Fruit fly (Drosophila melanogaster) whole organism: ENCODE data around the gene sau.

ENCODE experiments used
- CG8478 ChIP-seq: fragments of >200 bp; optimal IDR thresholded peaks from 2 replicates; lab custom pipeline; 2018; ENCODE audit warnings: inconsistent platforms
- Dll ChIP-seq: fragments of >200 bp; optimal IDR thresholded peaks from 2 replicates; lab custom pipeline; 2017
- EcR ChIP-seq, 2 experiments: fragments of >200 bp; optimal IDR thresholded peaks; 2 replicates each; lab custom pipeline; 2017; ENCODE audit warnings: missing biosample characterization in 2 of 2, missing genetic modification characterization in 2 of 2, missing genetic modification reagents in 2 of 2
- pan ChIP-seq: fragments of >200 bp; optimal IDR thresholded peaks from 2 replicates; lab custom pipeline; 2017
- psq ChIP-seq: fragments of >200 bp; optimal IDR thresholded peaks from 2 replicates; lab custom pipeline; 2017
- usp ChIP-seq: fragments of >200 bp; optimal IDR thresholded peaks from 2 replicates; lab custom pipeline; 2017; ENCODE audit warnings: missing biosample characterization, missing genetic modification characterization, mixed read lengths

Gene sau

dm6 chr2L:2226259-2227121, at the start of gene sau, which contains the start of gene CG15387:
Gene sau (plus strand): TSS chr2L:2226342.
Gene CG15387 (minus strand): TSS chr2L:2226294.
- no peak for TF ChIP-seq pan (lab: Kevin White, UChicago)
- TF ChIP-seq usp (GFP tag; lab: Kevin White, UChicago): no peak
- no peak for TF ChIP-seq Dll
- no peak for TF ChIP-seq psq
- no peak for TF ChIP-seq EcR (GFP tag; optimal IDR thresholded peaks at IDR 0.05; lab: Kevin White, UChicago)
- no peak for TF ChIP-seq CG8478 (lab: Kevin White, UChicago)

- no peak for TF ChIP-seq EcR (GFP tag; optimal IDR thresholded peaks at IDR 0.05; lab: Kevin White, UChicago)
- TF ChIP-seq pan (lab: Kevin White, UChicago): no peak
- no peak for TF ChIP-seq CG8478 (lab: Kevin White, UChicago)
- TF ChIP-seq usp (GFP tag; lab: Kevin White, UChicago): no peak
Measured at dm6 chr2L:2177312-2177968, 48.7 kb upstream of the sau start.

dm6 chr2L:2177969-2178809, 48.0 kb upstream of the sau start, which contains the start of gene aop:
Gene aop (minus strand): TSS chr2L:2178754.
- TF ChIP-seq psq (no peak), Dll (no peak), CG8478 (lab: Kevin White, UChicago) (no peak), pan (lab: Kevin White, UChicago) (no peak), usp (GFP tag; lab: Kevin White, UChicago) (no peak), EcR (GFP tag; optimal IDR thresholded peaks at IDR 0.05; lab: Kevin White, UChicago) (no peak)

DNA sequence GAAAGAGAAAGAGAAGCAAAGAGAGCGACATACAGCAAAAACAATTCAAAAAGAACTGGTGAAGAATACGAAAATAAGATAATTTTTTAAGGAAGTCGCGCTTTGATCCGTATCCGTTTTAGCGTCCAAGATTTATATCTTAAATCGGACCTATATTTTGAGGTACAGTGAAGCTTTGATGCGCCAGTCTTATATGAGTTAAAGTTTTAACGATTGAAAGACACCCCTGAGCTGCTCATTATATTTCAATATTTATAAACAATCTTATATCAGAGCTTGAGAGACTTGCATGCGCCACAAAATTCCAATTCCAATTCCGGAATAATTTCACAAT, 47.4 kb upstream of the sau start:
- TF ChIP-seq CG8478 (lab: Kevin White, UChicago): no peak

- TF ChIP-seq pan (lab: Kevin White, UChicago) (no peak), Dll (no peak), usp (GFP tag; lab: Kevin White, UChicago) (no peak), psq (no peak)
Measured at dm6 chr2L:2179366-2179765, 46.8 kb upstream of the sau start.

- TF ChIP-seq CG8478 (lab: Kevin White, UChicago) (no peak), Dll (no peak), pan (lab: Kevin White, UChicago) (no peak), usp (GFP tag; lab: Kevin White, UChicago) (no peak), EcR (GFP tag; optimal IDR thresholded peaks at IDR 0.05; lab: Kevin White, UChicago) (no peak), psq (no peak)
Measured at dm6 chr2L:2180120-2180539, 46.0 kb upstream of the sau start.

DNA sequence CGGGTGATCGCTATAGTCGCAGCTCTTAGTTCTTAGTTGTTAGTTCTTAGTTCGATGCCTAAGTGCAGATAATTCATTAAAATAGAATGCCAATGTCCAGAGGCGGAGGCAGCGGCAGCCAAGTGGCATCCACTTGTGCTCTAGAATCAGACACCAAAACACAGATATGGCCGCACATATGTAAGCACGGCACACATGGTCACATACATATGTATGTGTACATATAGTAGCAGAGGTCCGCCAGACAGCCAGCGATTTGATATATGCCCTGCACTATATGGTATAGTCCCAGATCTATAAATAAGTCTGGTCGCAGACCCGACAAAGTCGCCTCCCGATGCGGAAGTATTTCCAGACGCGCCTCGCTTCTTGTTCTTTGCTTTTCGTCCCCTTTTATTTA, 45.5 kb upstream of the sau start:
- TF ChIP-seq CG8478 (lab: Kevin White, UChicago) (no peak), Dll (no peak), EcR (GFP tag; optimal IDR thresholded peaks at IDR 0.05; lab: Kevin White, UChicago) (no peak), usp (GFP tag; lab: Kevin White, UChicago) (no peak), psq (no peak), pan (lab: Kevin White, UChicago) (no peak)

- no peak for TF ChIP-seq EcR (GFP tag; optimal IDR thresholded peaks at IDR 0.05; lab: Kevin White, UChicago)
- no peak for TF ChIP-seq Dll
- peak; percentile 28 for TF ChIP-seq pan (lab: Kevin White, UChicago)
- no peak for TF ChIP-seq psq
- TF ChIP-seq usp (GFP tag; lab: Kevin White, UChicago): no peak
- TF ChIP-seq CG8478 (lab: Kevin White, UChicago): no peak
Measured at dm6 chr2L:2181971-2182643, 44.0 kb upstream of the sau start.

DNA sequence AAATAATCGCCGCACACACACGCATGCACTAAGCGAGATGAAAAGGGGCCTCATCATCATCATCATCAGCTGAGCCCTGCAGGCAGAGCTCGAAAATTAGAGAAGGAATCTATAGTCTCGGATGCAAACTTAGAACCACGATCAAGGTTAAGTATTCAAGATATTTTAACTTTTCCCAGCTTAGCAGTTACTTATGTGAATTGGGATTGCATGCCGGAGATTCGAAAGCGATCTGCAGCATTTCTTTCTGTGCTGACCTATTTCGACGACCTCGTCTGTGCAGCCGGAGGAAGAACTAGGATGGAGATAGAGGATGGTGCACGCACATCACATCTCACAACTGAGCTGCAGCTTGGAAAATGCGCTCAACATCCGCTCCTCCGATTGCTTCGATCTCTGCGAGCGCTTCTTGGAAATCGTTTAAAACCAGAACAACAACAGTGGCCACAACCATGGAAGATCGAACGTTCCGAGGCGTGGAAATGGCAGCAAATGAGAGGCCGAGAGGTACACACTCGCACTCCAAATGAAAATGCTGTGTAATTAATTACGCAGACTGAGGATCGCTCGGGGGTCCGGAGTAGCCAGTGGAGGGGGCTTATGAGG, 43.3 kb upstream of the sau start:
- TF ChIP-seq pan (lab: Kevin White, UChicago): no peak
- TF ChIP-seq psq: no peak
- no peak for TF ChIP-seq CG8478 (lab: Kevin White, UChicago)
- no peak for TF ChIP-seq usp (GFP tag; lab: Kevin White, UChicago)
- no peak for TF ChIP-seq Dll
- no peak for TF ChIP-seq EcR (GFP tag; optimal IDR thresholded peaks at IDR 0.05; lab: Kevin White, UChicago)

dm6 chr2L:2184129-2184528, 42.0 kb upstream of the sau start:
- no peak for TF ChIP-seq EcR (GFP tag; optimal IDR thresholded peaks at IDR 0.05; lab: Kevin White, UChicago)
- no peak for TF ChIP-seq CG8478 (lab: Kevin White, UChicago)
- no peak for TF ChIP-seq psq
- TF ChIP-seq Dll: no peak
- TF ChIP-seq usp (GFP tag; lab: Kevin White, UChicago): no peak
- no peak for TF ChIP-seq pan (lab: Kevin White, UChicago)

- TF ChIP-seq CG8478 (lab: Kevin White, UChicago) (no peak), Dll (no peak), EcR (GFP tag; optimal IDR thresholded peaks at IDR 0.05; lab: Kevin White, UChicago) (no peak), usp (GFP tag; lab: Kevin White, UChicago) (no peak), pan (lab: Kevin White, UChicago) (no peak), psq (no peak)
Measured at dm6 chr2L:2184659-2185058, 41.5 kb upstream of the sau start.
